Fruit fly (Drosophila melanogaster): ENCODE results near the gene NimC1.

NimC1 gene

DNA sequence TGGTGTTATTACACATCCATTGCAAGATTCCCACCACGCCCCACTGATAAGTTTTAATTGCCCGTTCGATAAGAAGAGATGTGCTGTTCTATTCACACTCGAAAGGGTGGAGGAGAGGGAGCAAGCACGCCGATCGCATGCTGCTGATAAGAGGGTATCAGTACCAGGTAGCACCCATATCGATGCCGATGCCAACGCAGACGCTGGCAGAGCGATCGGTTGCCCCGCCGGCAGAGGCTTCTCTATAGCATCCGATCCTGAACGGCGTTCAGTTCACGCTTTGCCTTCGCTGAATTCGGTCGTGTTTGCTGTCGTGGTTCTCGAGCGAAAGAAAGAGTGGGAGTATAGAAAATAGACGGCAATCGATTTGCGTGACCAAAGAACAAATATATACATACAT lies 36.9 kb upstream of the NimC1 start:
- no peak for TF ChIP-seq psq (optimal IDR thresholded peaks at IDR 0.05)
- TF ChIP-seq insv (optimal IDR thresholded peaks at IDR 0.05) = no peak
- no peak for TF ChIP-seq h (optimal IDR thresholded peaks at IDR 0.05)
- no peak for TF ChIP-seq Sin3A (optimal IDR thresholded peaks at IDR 0.05)
- no peak for TF ChIP-seq Myc (optimal IDR thresholded peaks at IDR 0.05)
- no peak for TF ChIP-seq ttk (optimal IDR thresholded peaks at IDR 0.05)

DNA sequence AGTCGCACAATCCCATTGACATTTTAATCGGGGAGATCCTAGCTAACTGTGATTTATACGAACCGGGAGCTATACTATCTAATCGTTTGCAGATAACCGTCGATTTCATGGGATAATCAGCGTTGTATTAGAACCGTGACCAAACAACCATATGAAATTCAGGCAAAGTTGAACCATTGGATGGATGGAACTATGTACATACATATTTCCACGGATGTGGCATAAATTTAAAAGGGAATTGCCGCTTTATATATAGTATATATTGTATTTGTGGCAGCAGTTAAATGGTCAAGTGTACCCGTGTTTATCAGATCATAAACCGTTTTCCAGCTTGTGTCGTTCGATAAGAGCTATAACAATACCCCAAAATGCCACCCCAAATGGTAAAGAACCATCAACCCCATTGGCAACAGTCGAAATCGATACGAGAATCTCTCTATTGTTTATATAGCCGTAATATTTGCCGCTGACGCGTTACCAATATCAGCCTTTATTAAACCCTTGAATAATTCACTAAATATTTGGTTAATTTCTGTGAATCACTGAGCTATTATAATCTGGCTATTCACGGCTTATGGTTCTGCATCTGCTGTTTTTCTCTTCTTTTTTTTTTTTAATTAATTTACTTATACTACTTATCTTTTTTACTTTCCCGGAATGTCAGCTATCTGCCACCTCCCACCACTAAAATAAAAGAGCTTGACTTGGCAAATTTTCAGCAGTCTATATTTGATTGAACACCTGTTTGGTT lies 35.9 kb upstream of the NimC1 start, which contains the start of gene bgm:
Gene bgm, plus strand, starts transcription at position 701 of the 751 bp plus-strand sequence.
- TF ChIP-seq ttk (optimal IDR thresholded peaks at IDR 0.05) (no peak), h (optimal IDR thresholded peaks at IDR 0.05) (no peak), insv (optimal IDR thresholded peaks at IDR 0.05) (no peak)

DNA sequence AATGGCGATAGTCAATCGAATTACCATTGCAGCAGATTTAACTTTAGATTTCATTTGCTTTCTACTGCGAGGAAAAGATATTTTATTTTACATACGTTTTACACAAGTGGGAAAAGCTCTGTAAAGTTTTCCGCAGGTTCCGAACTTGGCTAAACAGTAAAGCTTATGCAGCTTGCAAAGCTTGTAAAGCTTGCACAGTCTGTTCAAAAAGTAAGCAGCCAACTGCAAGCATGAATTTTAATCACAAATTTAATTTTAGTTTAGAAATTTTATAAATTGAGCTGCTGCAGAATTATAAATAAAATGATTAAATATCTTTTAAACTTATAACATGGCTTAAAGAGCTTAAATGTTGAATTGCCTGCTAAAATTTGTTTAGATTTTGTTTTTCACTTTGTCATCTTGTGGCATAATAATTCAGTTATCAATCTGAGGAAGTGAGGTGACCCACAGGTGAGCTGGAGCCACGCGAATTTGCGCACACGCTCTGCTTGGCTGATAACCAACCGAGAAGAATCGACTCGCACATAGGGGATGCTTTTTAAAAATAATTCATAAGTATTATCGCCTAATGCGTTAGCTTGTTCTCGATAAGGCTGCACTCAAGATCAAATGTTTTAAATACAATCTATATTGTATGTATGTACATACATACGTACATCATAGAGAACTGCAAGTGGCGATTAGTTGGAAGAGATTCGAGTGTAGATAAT lies 35.2 kb upstream of the NimC1 start:
- no peak for TF ChIP-seq insv (optimal IDR thresholded peaks at IDR 0.05)

DNA sequence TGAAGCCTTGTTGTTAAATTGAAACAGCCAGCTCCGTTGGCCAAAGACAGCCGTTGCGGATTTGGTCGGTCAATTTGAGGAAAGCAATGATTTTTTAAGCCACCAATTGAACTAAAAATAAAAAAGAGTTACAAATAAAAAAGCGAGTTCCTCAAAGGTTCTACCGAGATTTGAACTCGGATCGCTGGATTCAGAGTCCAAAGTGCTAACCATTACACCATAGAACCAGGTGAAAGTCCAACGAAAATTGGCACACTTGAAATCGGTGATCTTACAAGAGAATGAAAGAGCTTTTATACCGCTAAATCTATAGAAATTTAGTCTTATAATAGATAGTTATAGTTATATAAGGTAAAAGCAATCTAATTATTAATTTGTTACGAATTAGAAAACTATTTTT lies 33.8 kb upstream of the NimC1 start:
- TF ChIP-seq Myc (optimal IDR thresholded peaks at IDR 0.05) (no peak), psq (optimal IDR thresholded peaks at IDR 0.05) (no peak), insv (optimal IDR thresholded peaks at IDR 0.05) (no peak), Sin3A (optimal IDR thresholded peaks at IDR 0.05) (no peak), ttk (optimal IDR thresholded peaks at IDR 0.05) (no peak), h (optimal IDR thresholded peaks at IDR 0.05) (no peak)

DNA sequence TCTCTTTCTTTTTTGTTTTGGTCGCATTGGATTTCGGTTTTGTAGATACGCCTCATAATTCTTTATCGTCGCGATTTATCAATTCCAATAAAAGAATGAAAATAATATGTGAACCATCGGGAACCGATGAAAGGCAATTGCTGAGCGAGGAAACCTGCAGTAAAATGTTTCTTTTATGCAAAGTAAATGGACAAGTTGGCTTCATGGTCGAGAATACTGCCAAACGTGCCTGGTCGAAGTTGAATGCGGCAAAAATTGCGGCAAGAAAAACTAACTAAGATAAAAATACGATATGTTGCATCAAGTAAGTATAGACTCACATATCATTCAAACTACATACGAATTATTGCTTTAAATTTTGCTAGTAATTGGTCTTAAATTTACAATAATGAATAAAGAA lies 31.2 kb upstream of the NimC1 start, which contains the start of gene CG42692:
Gene CG42692, plus strand, starts transcription at position 301 of the 400 bp plus-strand sequence.
- TF ChIP-seq h (optimal IDR thresholded peaks at IDR 0.05) = no peak
- no peak for TF ChIP-seq psq (optimal IDR thresholded peaks at IDR 0.05)
- no peak for TF ChIP-seq insv (optimal IDR thresholded peaks at IDR 0.05)
- TF ChIP-seq ttk (optimal IDR thresholded peaks at IDR 0.05) = no peak
- no peak for TF ChIP-seq Myc (optimal IDR thresholded peaks at IDR 0.05)
- no peak for TF ChIP-seq Sin3A (optimal IDR thresholded peaks at IDR 0.05)

DNA sequence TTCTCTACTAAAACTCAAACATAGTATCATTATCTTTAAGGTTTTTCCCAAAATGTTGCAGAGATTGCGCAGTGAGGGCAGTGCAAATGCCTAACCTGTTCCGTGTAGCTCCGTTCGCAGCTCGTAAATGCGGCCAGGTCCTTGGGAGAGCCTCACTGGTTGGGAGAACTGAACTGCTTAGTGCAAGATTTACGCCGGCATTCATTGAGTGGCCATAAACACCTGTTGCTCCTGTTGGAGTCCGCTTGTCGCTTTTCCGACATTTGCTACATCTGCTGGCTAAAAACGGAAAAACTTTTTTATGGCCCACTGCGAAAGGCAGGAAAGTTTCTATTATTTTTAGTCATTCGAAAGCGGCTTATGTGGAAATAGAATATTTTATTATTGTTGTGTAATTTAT lies 25.3 kb upstream of the NimC1 start:
- TF ChIP-seq h (optimal IDR thresholded peaks at IDR 0.05) = no peak
- TF ChIP-seq ttk (optimal IDR thresholded peaks at IDR 0.05) = no peak
- TF ChIP-seq Sin3A (optimal IDR thresholded peaks at IDR 0.05) = no peak
- TF ChIP-seq insv (optimal IDR thresholded peaks at IDR 0.05) = no peak

DNA sequence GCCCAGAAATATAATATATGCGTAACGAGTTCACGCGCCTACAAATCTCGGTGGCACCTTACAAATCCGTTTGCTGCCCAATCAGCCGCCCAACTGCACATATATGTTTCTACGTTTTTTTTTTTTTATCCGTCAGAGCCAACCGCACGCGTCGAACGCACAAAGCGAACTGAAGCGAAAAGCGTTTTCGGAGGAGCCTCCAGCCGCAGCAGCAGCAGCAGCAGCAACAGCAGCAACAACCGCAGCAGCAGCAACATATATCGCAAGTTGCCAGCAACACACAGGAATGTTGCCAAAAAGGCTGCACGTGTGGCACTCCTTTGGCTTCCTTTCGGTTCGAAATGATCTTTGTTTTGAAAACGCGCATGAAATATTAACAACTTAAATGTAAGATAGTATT lies 24.5 kb upstream of the NimC1 start, which contains the start of gene rk:
Gene rk, minus strand, starts transcription at position 171 of the 400 bp plus-strand sequence.
- TF ChIP-seq Sin3A (optimal IDR thresholded peaks at IDR 0.05) (no peak), h (optimal IDR thresholded peaks at IDR 0.05) (no peak), psq (optimal IDR thresholded peaks at IDR 0.05) (no peak), ttk (optimal IDR thresholded peaks at IDR 0.05) (no peak)

DNA sequence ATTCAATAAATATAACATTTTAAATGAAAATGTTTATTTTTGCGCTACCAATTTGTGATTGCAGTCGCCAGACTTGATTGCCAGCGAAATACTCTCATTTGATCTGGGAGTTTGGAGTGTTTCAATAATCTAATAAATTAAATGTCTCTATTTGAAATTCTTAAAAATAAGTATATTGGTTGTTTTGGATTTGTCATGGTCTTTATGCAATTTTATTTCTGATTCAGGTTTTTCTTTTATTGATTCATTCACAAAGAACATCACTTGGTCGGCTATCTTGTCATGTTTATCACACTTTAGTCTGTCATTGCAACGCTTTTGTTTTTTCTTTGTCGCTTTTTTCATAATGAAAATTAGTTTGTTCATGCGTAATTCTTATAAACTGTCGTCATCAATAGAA lies 22.4 kb upstream of the NimC1 start:
- no peak for TF ChIP-seq insv (optimal IDR thresholded peaks at IDR 0.05)
- TF ChIP-seq Sin3A (optimal IDR thresholded peaks at IDR 0.05) = no peak
- TF ChIP-seq h (optimal IDR thresholded peaks at IDR 0.05) = no peak
- no peak for TF ChIP-seq Myc (optimal IDR thresholded peaks at IDR 0.05)

DNA sequence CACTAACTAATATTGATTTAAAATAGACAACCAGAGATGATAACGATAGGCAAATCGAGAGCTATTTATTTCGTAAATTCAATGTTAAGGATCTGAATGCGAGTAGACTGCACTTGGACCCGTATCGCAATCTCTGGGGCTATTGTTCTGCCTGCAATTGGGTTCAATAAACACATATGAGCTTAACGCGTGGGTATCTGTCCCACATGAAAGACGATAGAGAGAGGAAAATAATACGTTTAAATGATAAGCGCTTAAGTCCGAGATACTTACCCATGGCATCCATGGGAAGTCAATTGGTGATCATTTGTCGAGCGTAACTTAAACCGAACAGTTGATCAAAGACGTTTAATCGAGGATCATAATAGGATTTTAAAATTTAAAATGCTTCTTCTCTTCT lies 3.3 kb upstream of the NimC1 start, which contains the start of gene NimC2:
Gene NimC2, plus strand, starts transcription at position 301 of the 400 bp plus-strand sequence.
- TF ChIP-seq insv (optimal IDR thresholded peaks at IDR 0.05) (no peak), h (optimal IDR thresholded peaks at IDR 0.05) (no peak), psq (optimal IDR thresholded peaks at IDR 0.05) (no peak), Myc (optimal IDR thresholded peaks at IDR 0.05) (no peak), Sin3A (optimal IDR thresholded peaks at IDR 0.05) (no peak), ttk (optimal IDR thresholded peaks at IDR 0.05) (no peak)

DNA sequence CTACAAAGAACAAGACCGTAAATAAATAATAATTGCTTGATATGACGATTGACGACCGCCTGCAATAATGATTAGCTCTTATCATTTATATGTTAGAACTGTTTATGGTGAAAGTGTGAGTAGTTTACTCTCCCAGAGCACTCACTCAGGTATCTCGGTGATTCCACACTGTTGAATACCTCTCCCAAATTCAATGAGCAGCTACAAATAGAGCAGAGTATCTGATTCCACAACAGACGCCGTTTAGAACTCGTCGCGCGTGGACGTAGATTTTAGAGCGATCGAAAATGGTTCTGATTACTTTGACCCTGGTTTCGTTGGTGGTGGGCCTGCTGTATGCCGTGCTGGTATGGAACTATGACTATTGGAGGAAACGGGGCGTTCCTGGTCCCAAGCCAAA lies 504 bp upstream of the NimC1 start, which contains the start of gene Cyp28a5:
Gene Cyp28a5, plus strand, starts transcription at position 230 of the 400 bp plus-strand sequence.
- no peak for TF ChIP-seq insv (optimal IDR thresholded peaks at IDR 0.05)
- TF ChIP-seq h (optimal IDR thresholded peaks at IDR 0.05) = no peak
- TF ChIP-seq psq (optimal IDR thresholded peaks at IDR 0.05) = no peak
- no peak for TF ChIP-seq Myc (optimal IDR thresholded peaks at IDR 0.05)
- no peak for TF ChIP-seq Sin3A (optimal IDR thresholded peaks at IDR 0.05)

DNA sequence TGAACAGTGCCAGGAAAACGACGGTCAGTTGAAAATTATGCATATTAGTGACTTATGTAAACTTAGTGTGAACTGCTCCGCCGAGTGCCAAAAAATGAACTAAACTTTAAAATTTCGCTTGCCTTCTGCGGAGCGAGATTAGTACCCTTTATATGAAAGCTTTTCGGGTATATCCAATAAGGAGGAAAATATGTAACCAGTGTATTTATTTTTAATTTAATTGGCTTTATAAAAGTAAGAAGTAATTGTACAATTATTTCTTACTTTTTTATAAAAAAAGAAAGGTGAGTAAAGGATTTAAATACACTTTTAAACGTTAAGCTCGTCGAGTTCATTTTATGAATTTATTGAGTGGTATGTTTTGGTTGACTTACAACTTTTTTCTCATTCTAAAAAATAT lies 3.7 kb downstream of the NimC1 start, which contains the start of gene He:
Gene He, minus strand, starts transcription at position 101 of the 400 bp plus-strand sequence.
- no peak for TF ChIP-seq ttk (optimal IDR thresholded peaks at IDR 0.05)
- no peak for TF ChIP-seq Myc (optimal IDR thresholded peaks at IDR 0.05)
- TF ChIP-seq insv (optimal IDR thresholded peaks at IDR 0.05) = no peak
- no peak for TF ChIP-seq psq (optimal IDR thresholded peaks at IDR 0.05)
- no peak for TF ChIP-seq Sin3A (optimal IDR thresholded peaks at IDR 0.05)
- TF ChIP-seq h (optimal IDR thresholded peaks at IDR 0.05) = no peak

DNA sequence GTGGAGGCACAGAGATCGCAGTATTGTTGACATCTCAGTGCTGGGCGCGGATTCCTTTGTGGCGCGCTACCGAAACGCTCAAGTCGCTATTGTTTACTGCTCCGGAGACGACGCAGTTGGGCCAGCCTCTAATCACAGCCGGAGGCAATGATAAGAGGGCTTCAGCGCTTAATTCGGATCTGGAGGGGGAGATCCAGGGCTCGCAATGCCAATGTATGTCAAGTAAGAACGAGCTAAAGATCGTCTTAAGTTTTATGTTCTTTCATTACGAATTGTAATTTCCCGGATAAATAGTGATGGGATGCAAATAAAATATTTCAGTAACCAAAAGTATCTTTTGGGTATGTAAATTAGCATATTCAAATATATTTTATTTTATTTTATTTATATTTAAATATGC lies 6.7 kb downstream of the NimC1 start, which contains the start of the genes NimB4 and NimB5:
Gene NimB4, minus strand, starts transcription at position 101 of the 400 bp plus-strand sequence.
Gene NimB5, plus strand, starts transcription at position 302 of the 400 bp plus-strand sequence.
- TF ChIP-seq Myc (optimal IDR thresholded peaks at IDR 0.05) = no peak
- TF ChIP-seq psq (optimal IDR thresholded peaks at IDR 0.05) = no peak
- no peak for TF ChIP-seq ttk (optimal IDR thresholded peaks at IDR 0.05)
- no peak for TF ChIP-seq Sin3A (optimal IDR thresholded peaks at IDR 0.05)
- TF ChIP-seq insv (optimal IDR thresholded peaks at IDR 0.05) = no peak
- TF ChIP-seq h (optimal IDR thresholded peaks at IDR 0.05) = no peak

Measured in Kc167 (cell line).